Worm (Caenorhabditis elegans) whole organism, L4/young adult: ENCODE data around the gene lin-32.

Source experiments
- W03F9.2 ChIP-seq: fragments of 150-350 bp; optimal IDR thresholded peaks from 2 replicates; lab custom pipeline; 2014; ENCODE audit warnings: missing biosample characterization, missing genetic modification characterization
- dao-5 ChIP-seq: sonication (generic microtip); optimal IDR thresholded peaks from 2 replicates; lab custom pipeline; 2016; ENCODE audit warnings: missing genotype, missing genetic modification characterization, moderate library complexity, missing compliant biosample characterization
- him-1 ChIP-seq: sonication (generic microtip); optimal IDR thresholded peaks from 2 replicates; lab custom pipeline; 2016; ENCODE audit warnings: missing genotype, missing genetic modification reagents, missing genetic modification characterization, missing compliant biosample characterization

lin-32 gene

ce11 chrX:2212712-2213111 is 17.2 kb downstream of the lin-32 start:
- TF ChIP-seq him-1 (tag; lab: Kevin White, UChicago), result no peak
- no peak for TF ChIP-seq dao-5 (tag; lab: Kevin White, UChicago)
- no peak for TF ChIP-seq W03F9.2 (tag; lab: Kevin White, UChicago)

- no peak for TF ChIP-seq him-1 (tag; lab: Kevin White, UChicago)
- no peak for TF ChIP-seq W03F9.2 (tag; lab: Kevin White, UChicago)
- TF ChIP-seq dao-5 (tag; lab: Kevin White, UChicago), result no peak
Measured at ce11 chrX:2212141-2212540, 17.8 kb downstream of the lin-32 start.

ce11 chrX:2210751-2211150 is 19.2 kb downstream of the lin-32 start, which contains the start of gene peb-1:
TSS of gene peb-1 (plus strand) at chrX:2211051.
- no peak for TF ChIP-seq dao-5 (tag; lab: Kevin White, UChicago)
- no peak for TF ChIP-seq W03F9.2 (tag; lab: Kevin White, UChicago)
- no peak for TF ChIP-seq him-1 (tag; lab: Kevin White, UChicago)

DNA sequence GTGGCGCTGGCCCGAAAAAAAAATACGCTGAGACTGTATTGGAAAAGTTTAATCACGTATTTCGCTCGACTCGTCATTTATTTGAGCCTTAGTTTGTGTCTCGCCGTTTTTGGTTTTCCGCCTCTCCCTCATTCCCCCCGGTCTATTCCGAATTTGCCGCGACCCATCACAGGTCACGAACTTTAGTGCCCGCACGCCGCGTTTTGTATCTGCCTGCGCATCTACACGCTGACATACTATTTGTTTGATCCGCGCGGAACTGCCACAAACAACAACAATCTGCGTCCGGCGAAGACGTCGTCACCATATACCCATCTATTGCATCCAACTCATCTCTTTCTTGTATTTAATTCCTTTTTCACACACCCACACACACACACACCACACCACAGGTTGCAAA is 19.8 kb downstream of the lin-32 start:
- TF ChIP-seq him-1 (tag; lab: Kevin White, UChicago) (no peak), dao-5 (tag; lab: Kevin White, UChicago) (no peak), W03F9.2 (tag; lab: Kevin White, UChicago) (no peak)

ce11 chrX:2208391-2208790 is 21.5 kb downstream of the lin-32 start:
- TF ChIP-seq dao-5 (tag; lab: Kevin White, UChicago) (no peak), W03F9.2 (tag; lab: Kevin White, UChicago) (no peak), him-1 (tag; lab: Kevin White, UChicago) (no peak)

ce11 chrX:2204963-2205362 is 25.0 kb downstream of the lin-32 start, which contains the start of gene T24C12.4:
TSS of gene T24C12.4 (minus strand) at chrX:2205063.
- no peak for TF ChIP-seq him-1 (tag; lab: Kevin White, UChicago)
- no peak for TF ChIP-seq dao-5 (tag; lab: Kevin White, UChicago)
- no peak for TF ChIP-seq W03F9.2 (tag; lab: Kevin White, UChicago)

DNA sequence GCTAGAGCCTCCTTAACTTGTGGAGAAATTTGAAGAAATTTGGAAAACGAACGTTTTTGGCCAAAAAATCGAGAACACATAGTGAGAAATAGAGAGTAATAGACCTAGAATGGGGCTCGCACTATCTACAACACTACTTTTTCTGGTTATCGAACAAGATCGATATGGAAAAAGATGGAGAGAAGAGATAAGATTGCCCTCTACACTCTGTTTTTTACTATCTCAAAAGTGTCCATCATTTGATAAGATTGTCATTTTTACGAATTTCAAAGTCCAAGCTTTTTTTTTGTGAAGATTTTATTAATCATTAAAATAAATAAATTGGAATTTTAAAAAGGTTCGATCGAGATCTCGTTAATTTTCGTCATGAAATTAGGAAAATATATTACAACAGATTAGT is 26.2 kb downstream of the lin-32 start, which contains the start of gene T24C12.3:
TSS of gene T24C12.3 (minus strand) at position 134 of the 400 bp plus-strand sequence.
- no peak for TF ChIP-seq W03F9.2 (tag; lab: Kevin White, UChicago)
- TF ChIP-seq dao-5 (tag; lab: Kevin White, UChicago), result no peak
- TF ChIP-seq him-1 (tag; lab: Kevin White, UChicago), result no peak

DNA sequence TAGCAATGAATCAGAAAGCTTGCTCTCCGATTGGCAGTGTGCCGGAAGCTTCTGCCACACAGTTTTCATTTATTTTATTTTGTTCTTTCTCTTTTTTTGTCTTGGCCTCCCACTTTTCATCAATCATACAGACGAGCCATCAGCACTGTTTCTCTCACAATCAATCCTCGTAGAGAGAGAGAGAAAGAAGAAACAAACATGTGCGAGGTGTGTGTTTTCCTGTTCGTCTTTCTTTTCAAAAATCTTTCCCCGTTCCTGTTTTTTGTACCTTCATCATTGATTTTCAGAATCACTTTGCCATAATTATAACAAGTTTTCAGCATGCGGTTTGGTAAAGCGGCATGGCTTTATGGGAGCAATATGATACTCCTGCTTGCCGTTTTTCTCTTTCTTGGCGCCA is 30.8 kb downstream of the lin-32 start, which contains the start of gene T24C12.1:
TSS of gene T24C12.1 (plus strand) at position 301 of the 400 bp plus-strand sequence.
- TF ChIP-seq him-1 (tag; lab: Kevin White, UChicago) (no peak), W03F9.2 (tag; lab: Kevin White, UChicago) (no peak), dao-5 (tag; lab: Kevin White, UChicago) (no peak)

- TF ChIP-seq W03F9.2 (tag; lab: Kevin White, UChicago), result no peak
- TF ChIP-seq dao-5 (tag; lab: Kevin White, UChicago), result no peak
- no peak for TF ChIP-seq him-1 (tag; lab: Kevin White, UChicago)
Measured at ce11 chrX:2197444-2197843, 32.5 kb downstream of the lin-32 start.

ce11 chrX:2191925-2192554 is 37.9 kb downstream of the lin-32 start, which contains the start of gene gap-1:
TSS of gene gap-1 (plus strand) at chrX:2192504.
- TF ChIP-seq W03F9.2 (tag; lab: Kevin White, UChicago) (no peak), dao-5 (tag; lab: Kevin White, UChicago) (no peak), him-1 (tag; lab: Kevin White, UChicago) (no peak)

DNA sequence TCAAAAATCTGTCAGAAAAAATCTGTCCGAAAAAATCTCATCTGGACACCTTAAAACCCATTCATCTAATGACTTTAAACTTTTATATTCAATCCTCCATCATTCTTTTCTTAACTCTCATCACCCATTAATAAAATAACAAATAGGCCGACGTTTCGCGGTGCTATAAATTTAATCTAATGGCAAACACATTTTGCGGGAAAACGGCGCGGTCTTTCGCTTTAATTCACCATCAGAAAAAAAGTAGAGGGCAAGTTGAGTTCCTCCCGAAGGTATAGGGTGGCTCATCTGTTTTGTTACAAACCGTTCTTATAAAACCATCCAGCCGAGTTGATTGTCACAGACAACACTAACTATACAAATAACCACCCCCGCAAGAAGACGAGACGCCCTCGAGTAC is 39.2 kb downstream of the lin-32 start:
- TF ChIP-seq W03F9.2 (tag; lab: Kevin White, UChicago) (no peak), dao-5 (tag; lab: Kevin White, UChicago) (no peak), him-1 (tag; lab: Kevin White, UChicago) (no peak)

ce11 chrX:2188885-2189284 is 41.0 kb downstream of the lin-32 start:
- no peak for TF ChIP-seq W03F9.2 (tag; lab: Kevin White, UChicago)
- TF ChIP-seq him-1 (tag; lab: Kevin White, UChicago), result no peak
- TF ChIP-seq dao-5 (tag; lab: Kevin White, UChicago), result no peak

ce11 chrX:2180588-2180987 is 49.3 kb downstream of the lin-32 start, which contains the start of gene F48B9.1:
TSS of gene F48B9.1 (plus strand) at chrX:2180888.
- TF ChIP-seq W03F9.2 (tag; lab: Kevin White, UChicago) (no peak), him-1 (tag; lab: Kevin White, UChicago) (no peak), dao-5 (tag; lab: Kevin White, UChicago) (no peak)
